Worm (Caenorhabditis elegans): ENCODE data around the gene hosl-1.

The hosl-1 gene

DNA sequence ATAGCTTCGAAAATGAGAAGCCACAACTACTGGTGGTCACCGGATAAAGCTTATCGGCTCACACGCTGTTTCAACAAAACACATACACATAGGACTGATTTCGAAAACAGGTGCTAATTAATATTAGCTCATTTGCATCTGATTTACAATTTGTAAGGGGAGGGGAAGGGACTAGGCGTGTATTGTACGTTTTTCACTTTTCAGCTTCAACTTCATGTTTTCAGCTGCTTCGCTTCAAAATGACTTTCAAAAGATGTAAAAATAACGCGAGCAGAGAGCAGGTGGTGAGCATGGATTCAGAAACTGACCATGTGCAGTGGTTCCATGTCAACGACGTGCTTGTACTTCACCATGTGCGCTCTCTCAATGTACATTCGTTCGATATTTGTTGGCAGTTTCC, 35.9 kb upstream of the hosl-1 start:
- TF ChIP-seq snpc-4 (tag; optimal IDR thresholded peaks at IDR 0.05) (no peak), ceh-43 (GFP tag; optimal IDR thresholded peaks at IDR 0.05) (no peak), zip-8 (tag; optimal IDR thresholded peaks at IDR 0.05) (no peak)

DNA sequence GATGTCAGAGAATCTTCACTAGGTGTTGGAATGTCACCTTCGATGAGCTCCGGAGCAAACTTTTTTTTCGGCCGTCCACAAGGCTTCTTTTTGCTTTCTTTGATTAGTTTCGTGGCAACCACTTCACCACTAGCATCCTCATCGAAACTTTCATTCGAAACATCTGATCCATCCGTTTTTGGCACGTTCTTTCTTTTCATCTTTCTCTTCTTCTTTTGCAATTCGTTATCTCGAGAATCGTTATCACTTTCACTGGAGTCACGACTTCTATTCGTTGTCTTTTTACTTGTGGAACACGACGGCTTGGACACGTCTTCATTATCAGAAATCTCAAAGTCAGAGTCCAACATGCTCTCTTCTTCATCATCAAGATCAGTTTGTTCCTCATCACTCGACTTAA, 32.7 kb upstream of the hosl-1 start:
- TF ChIP-seq mls-2 (tag; optimal IDR thresholded peaks at IDR 0.05) (no peak), snpc-4 (tag; optimal IDR thresholded peaks at IDR 0.05) (no peak), bed-3 (GFP tag; optimal IDR thresholded peaks at IDR 0.05) (no peak), cnd-1 (tag; optimal IDR thresholded peaks at IDR 0.05) (no peak), pha-4 (tag; optimal IDR thresholded peaks at IDR 0.05) (no peak), hlh-1 (tag; optimal IDR thresholded peaks at IDR 0.05) (no peak), elt-3 (tag; optimal IDR thresholded peaks at IDR 0.05) (no peak), nhr-237 (tag; optimal IDR thresholded peaks at IDR 0.05) (no peak), tbx-8 (GFP tag; optimal IDR thresholded peaks at IDR 0.05) (no peak), blmp-1 (tag; optimal IDR thresholded peaks at IDR 0.05) (no peak), unc-62 (GFP tag; optimal IDR thresholded peaks at IDR 0.05) (no peak), mep-1 (tag; optimal IDR thresholded peaks at IDR 0.05) (no peak), lin-13 (tag; optimal IDR thresholded peaks at IDR 0.05) (no peak), M03D4.4 (tag; optimal IDR thresholded peaks at IDR 0.05) (no peak), ceh-43 (GFP tag; optimal IDR thresholded peaks at IDR 0.05) (no peak), nhr-2 (tag; optimal IDR thresholded peaks at IDR 0.05) (no peak), elt-1 (tag; optimal IDR thresholded peaks at IDR 0.05; ENCODE audit: borderline replicate concordance, insufficient read depth) (no peak)

DNA sequence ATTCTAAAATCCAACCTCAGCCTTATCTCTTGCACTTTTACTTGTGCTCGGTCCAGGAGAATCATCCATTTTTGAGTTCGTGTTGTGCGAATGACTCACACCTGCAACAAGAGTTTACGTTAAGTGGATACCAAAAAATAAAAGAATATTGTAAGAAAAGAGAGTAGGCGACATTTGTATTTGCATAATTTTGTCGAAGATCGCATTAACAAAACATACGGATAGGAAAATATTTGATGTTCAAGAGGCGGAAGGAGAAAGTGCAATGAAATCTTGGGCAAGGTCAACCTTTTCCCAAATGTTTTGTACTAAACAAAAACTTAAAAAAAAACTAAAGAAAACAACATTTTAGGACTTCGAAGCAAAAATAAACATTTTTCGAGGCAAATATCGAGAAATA, 31.1 kb upstream of the hosl-1 start, which contains the start of gene spat-3:
Gene spat-3, minus strand, starts transcription at position 101 of the 400 bp plus-strand sequence.
- TF ChIP-seq flh-1 (GFP tag; optimal IDR thresholded peaks at IDR 0.05) = no peak
- TF ChIP-seq cnd-1 (tag; optimal IDR thresholded peaks at IDR 0.05) = no peak
- no peak for TF ChIP-seq hlh-1 (tag; optimal IDR thresholded peaks at IDR 0.05)
- TF ChIP-seq ham-2 (GFP tag; optimal IDR thresholded peaks at IDR 0.05) = no peak
- TF ChIP-seq nhr-12 (tag; optimal IDR thresholded peaks at IDR 0.05) = no peak
- TF ChIP-seq sptf-1 (tag; optimal IDR thresholded peaks at IDR 0.05) = no peak
- no peak for TF ChIP-seq ceh-43 (GFP tag; optimal IDR thresholded peaks at IDR 0.05)
- TF ChIP-seq nhr-2 (tag; optimal IDR thresholded peaks at IDR 0.05) = no peak
- no peak for TF ChIP-seq nhr-237 (tag; optimal IDR thresholded peaks at IDR 0.05)
- TF ChIP-seq ceh-83 (GFP tag; optimal IDR thresholded peaks at IDR 0.05) = no peak
- TF ChIP-seq mep-1 (tag; optimal IDR thresholded peaks at IDR 0.05) = no peak
- no peak for TF ChIP-seq mls-2 (tag; optimal IDR thresholded peaks at IDR 0.05)
- TF ChIP-seq lsy-2 (tag; optimal IDR thresholded peaks at IDR 0.05) = no peak
- TF ChIP-seq nhr-28 (tag; optimal IDR thresholded peaks at IDR 0.05) = no peak
- TF ChIP-seq blmp-1 (tag; optimal IDR thresholded peaks at IDR 0.05) = no peak
- TF ChIP-seq ces-1 (GFP tag; optimal IDR thresholded peaks at IDR 0.05) = no peak
- TF ChIP-seq sem-2 (GFP tag; optimal IDR thresholded peaks at IDR 0.05) = no peak
- TF ChIP-seq lin-13 (tag; optimal IDR thresholded peaks at IDR 0.05) = no peak
- TF ChIP-seq lin-32 (GFP tag; optimal IDR thresholded peaks at IDR 0.05) = no peak

DNA sequence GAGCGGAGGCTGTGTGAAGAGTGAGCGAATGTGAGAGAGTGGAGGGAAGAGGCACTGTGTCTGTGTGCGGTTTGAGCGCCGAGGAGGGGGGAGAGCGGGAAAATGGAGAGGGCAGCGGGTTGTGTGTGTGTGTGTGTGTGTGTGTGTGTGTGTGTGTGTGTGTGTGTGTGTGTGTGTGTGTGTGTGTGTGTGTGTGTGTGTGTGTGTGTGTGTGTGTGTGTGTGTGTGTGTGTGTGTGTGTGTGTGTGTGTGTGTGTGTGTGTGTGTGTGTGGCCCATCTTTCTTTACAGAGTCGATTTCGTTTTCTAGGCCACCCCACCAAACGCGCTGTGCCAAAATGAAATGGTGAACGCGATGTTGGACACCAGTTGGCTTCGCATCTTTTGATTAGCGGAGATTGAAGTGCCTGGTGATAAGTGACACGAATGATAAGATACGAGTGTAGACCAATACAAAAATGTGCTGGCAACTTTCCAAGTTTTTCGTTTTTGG, 30.5 kb upstream of the hosl-1 start:
- TF ChIP-seq nhr-12 (tag; optimal IDR thresholded peaks at IDR 0.05) = peak; percentile 92
- peak; percentile 51 for TF ChIP-seq pha-4 (tag; optimal IDR thresholded peaks at IDR 0.05)
- TF ChIP-seq lin-13 (tag; optimal IDR thresholded peaks at IDR 0.05) = peak; percentile 66
- peak; percentile 93 for TF ChIP-seq cnd-1 (tag; optimal IDR thresholded peaks at IDR 0.05)
- peak; percentile 93 for TF ChIP-seq drap-1 (GFP tag; optimal IDR thresholded peaks at IDR 0.05)
- TF ChIP-seq tbx-8 (GFP tag; optimal IDR thresholded peaks at IDR 0.05) = peak; percentile 73
- TF ChIP-seq ham-2 (GFP tag; optimal IDR thresholded peaks at IDR 0.05) = peak; percentile 80
- peak; percentile 73 for TF ChIP-seq sem-2 (GFP tag; optimal IDR thresholded peaks at IDR 0.05)
- peak; percentile 71 for TF ChIP-seq flh-1 (GFP tag; optimal IDR thresholded peaks at IDR 0.05)
- peak; percentile 34 for TF ChIP-seq ztf-11 (tag; optimal IDR thresholded peaks at IDR 0.05)
- TF ChIP-seq unc-120 (tag; optimal IDR thresholded peaks at IDR 0.05; ENCODE audit: poor library complexity, severe bottlenecking) = peak; percentile 87
- peak; percentile 94 for TF ChIP-seq sptf-1 (tag; optimal IDR thresholded peaks at IDR 0.05)
- peak; percentile 94 for TF ChIP-seq M03D4.4 (tag; optimal IDR thresholded peaks at IDR 0.05)
- peak; percentile 19 for TF ChIP-seq mep-1 (tag; optimal IDR thresholded peaks at IDR 0.05)
- peak; percentile 79 for TF ChIP-seq ceh-43 (GFP tag; optimal IDR thresholded peaks at IDR 0.05)
- TF ChIP-seq hlh-1 (tag; optimal IDR thresholded peaks at IDR 0.05) = peak; percentile 51
- peak; percentile 74 for TF ChIP-seq lin-32 (GFP tag; optimal IDR thresholded peaks at IDR 0.05)
- peak; percentile 93 for TF ChIP-seq mls-2 (tag; optimal IDR thresholded peaks at IDR 0.05)
- TF ChIP-seq ceh-83 (GFP tag; optimal IDR thresholded peaks at IDR 0.05) = peak; percentile 82
